Fruit fly (Drosophila melanogaster) whole organism: ENCODE results near the gene CG46383.
A peak's percentile ranks its signal among the peaks of the same experiment; 100 is the strongest.
"Not testable (repeated sequence)": the region's sequence is repeated elsewhere in the genome, so short reads cannot be mapped to it uniquely, and the experiment has no call there.

ENCODE experiments used
- CG8478 ChIP-seq: fragments of >200 bp; optimal IDR thresholded peaks from 2 replicates; lab custom pipeline; 2018; ENCODE audit warnings: inconsistent platforms
- Dll ChIP-seq: fragments of >200 bp; optimal IDR thresholded peaks from 2 replicates; lab custom pipeline; 2017
- EcR ChIP-seq, 2 experiments: fragments of >200 bp; optimal IDR thresholded peaks; 2 replicates each; lab custom pipeline; 2017; ENCODE audit warnings: missing biosample characterization in 2 of 2, missing genetic modification characterization in 2 of 2, missing genetic modification reagents in 2 of 2
- pan ChIP-seq: fragments of >200 bp; optimal IDR thresholded peaks from 2 replicates; lab custom pipeline; 2017
- psq ChIP-seq: fragments of >200 bp; optimal IDR thresholded peaks from 2 replicates; lab custom pipeline; 2017
- usp ChIP-seq: fragments of >200 bp; optimal IDR thresholded peaks from 2 replicates; lab custom pipeline; 2017; ENCODE audit warnings: missing biosample characterization, missing genetic modification characterization, mixed read lengths

Gene CG46383

dm6 chr3R:15919367-15920228 lies 31.1 kb downstream of the CG46383 start:
- no peak for TF ChIP-seq psq (lab: Kevin White, UChicago)
- no peak for TF ChIP-seq EcR (GFP tag; optimal IDR thresholded peaks at IDR 0.05; lab: Kevin White, UChicago)
- TF ChIP-seq Dll (lab: Kevin White, UChicago) = peak; percentile 76

- no peak for TF ChIP-seq pan
- TF ChIP-seq usp (GFP tag; lab: Kevin White, UChicago) = no peak
- no peak for TF ChIP-seq Dll (lab: Kevin White, UChicago)
- no peak for TF ChIP-seq EcR (GFP tag; optimal IDR thresholded peaks at IDR 0.05; lab: Kevin White, UChicago)
- no peak for TF ChIP-seq psq (lab: Kevin White, UChicago)
- TF ChIP-seq CG8478 (lab: Kevin White, UChicago) = no peak
Observed at dm6 chr3R:15917907-15918306, 32.8 kb downstream of the CG46383 start, which contains the start of gene CG45105. Gene CG45105 (minus strand): TSS chr3R:15918007.

dm6 chr3R:15913231-15913630 lies 37.5 kb downstream of the CG46383 start:
- TF ChIP-seq pan (no peak), psq (lab: Kevin White, UChicago) (no peak), usp (GFP tag; lab: Kevin White, UChicago) (no peak), EcR (GFP tag; optimal IDR thresholded peaks at IDR 0.05; lab: Kevin White, UChicago) (no peak), CG8478 (lab: Kevin White, UChicago) (no peak), Dll (lab: Kevin White, UChicago) (no peak)

dm6 chr3R:15908098-15908497 lies 42.6 kb downstream of the CG46383 start, which contains the start of gene EndoU:
Gene EndoU (plus strand): TSS chr3R:15908398.
- TF ChIP-seq usp (GFP tag; lab: Kevin White, UChicago); CG8478 (lab: Kevin White, UChicago); Dll (lab: Kevin White, UChicago): not testable (repeated sequence)

- not testable (repeated sequence) for TF ChIP-seq usp (GFP tag; lab: Kevin White, UChicago); CG8478 (lab: Kevin White, UChicago); pan
Observed at dm6 chr3R:15904543-15904942, 46.2 kb downstream of the CG46383 start, which contains the start of gene glob1. Gene glob1 (minus strand): TSS chr3R:15904643.

- TF ChIP-seq Dll (lab: Kevin White, UChicago) = peak; percentile 96
Observed at dm6 chr3R:15901097-15901709, 49.5 kb downstream of the CG46383 start.
